Worm (Caenorhabditis elegans) whole organism, L3 larva: ENCODE data around the gene rer-1.

Experiments
- ama-1 ChIP-seq: fragments of 150-350 bp; optimal IDR thresholded peaks from 2 replicates; lab custom pipeline; 2018
- ceh-16 ChIP-seq: sonication (generic microtip); optimal IDR thresholded peaks from 2 replicates; lab custom pipeline; 2017; ENCODE audit warnings: missing biosample characterization, missing genetic modification characterization
- ceh-9 ChIP-seq: sonication (generic microtip); optimal IDR thresholded peaks from 2 replicates; lab custom pipeline; 2018; ENCODE audit warnings: missing biosample characterization, missing genetic modification characterization
- daf-12 ChIP-seq: fragments of 150-350 bp; optimal IDR thresholded peaks from 2 replicates; lab custom pipeline; 2014; ENCODE audit warnings: missing biosample characterization, missing genetic modification reagents, missing genetic modification characterization
- egl-27 ChIP-seq: sonication (generic microtip); optimal IDR thresholded peaks from 4 replicates; lab custom pipeline; 2017; ENCODE audit warnings: missing biosample characterization, missing genetic modification reagents, missing genetic modification characterization
- egl-5 ChIP-seq: fragments of 150-350 bp; optimal IDR thresholded peaks from 2 replicates; lab custom pipeline; 2017; ENCODE audit warnings: missing biosample characterization, missing genetic modification reagents, missing genetic modification characterization, inconsistent platforms
- elt-1 ChIP-seq: fragments of 150-350 bp; optimal IDR thresholded peaks from 2 replicates; lab custom pipeline; 2014; ENCODE audit warnings: missing biosample characterization, missing genetic modification characterization
- elt-3 ChIP-seq, 3 experiments: fragments of 150-350 bp in 1 of 3; sonication (generic microtip) in 2 of 3; optimal IDR thresholded peaks; 2 replicates in 2 of 3; 4 replicates in 1 of 3; lab custom pipeline; 2014 to 2017; ENCODE audit warnings: missing biosample characterization in 3 of 3, missing genetic modification characterization in 3 of 3
- fkh-10 ChIP-seq: sonication (generic microtip); optimal IDR thresholded peaks from 2 replicates; lab custom pipeline; 2017; ENCODE audit warnings: missing biosample characterization, missing genetic modification reagents, missing genetic modification characterization
- fkh-2 ChIP-seq: fragments of 150-350 bp; optimal IDR thresholded peaks from 2 replicates; lab custom pipeline; 2014; ENCODE audit warnings: missing biosample characterization, missing genetic modification reagents, missing genetic modification characterization
- fos-1 ChIP-seq: fragments of 150-350 bp; optimal IDR thresholded peaks from 2 replicates; lab custom pipeline; 2014; ENCODE audit warnings: missing biosample characterization, missing genetic modification characterization
- jun-1 ChIP-seq: fragments of 150-350 bp; optimal IDR thresholded peaks from 2 replicates; lab custom pipeline; 2014; ENCODE audit warnings: missing biosample characterization, missing genetic modification reagents, missing genetic modification characterization
- lin-15B ChIP-seq: fragments of 150-350 bp; optimal IDR thresholded peaks from 2 replicates; lab custom pipeline; 2014; ENCODE audit warnings: missing biosample characterization, missing genetic modification characterization
- lin-39 ChIP-seq: fragments of 150-350 bp; optimal IDR thresholded peaks from 2 replicates; lab custom pipeline; 2018; ENCODE audit warnings: missing biosample characterization, missing genetic modification reagents, missing genetic modification characterization
- lsy-12 ChIP-seq: sonication (generic microtip); optimal IDR thresholded peaks from 2 replicates; lab custom pipeline; 2016; ENCODE audit warnings: mild to moderate bottlenecking, missing genetic modification characterization, missing compliant biosample characterization
- mdl-1 ChIP-seq: fragments of 150-350 bp; optimal IDR thresholded peaks from 2 replicates; lab custom pipeline; 2014; ENCODE audit warnings: missing biosample characterization, missing genetic modification characterization
- mml-1 ChIP-seq: fragments of 150-350 bp; sonication (generic microtip); optimal IDR thresholded peaks from 3 replicates; lab custom pipeline; 2014; ENCODE audit warnings: missing biosample characterization, missing genetic modification characterization
- nfya-1 ChIP-seq: sonication (generic microtip); optimal IDR thresholded peaks from 2 replicates; lab custom pipeline; 2017; ENCODE audit warnings: missing genetic modification characterization, mild to moderate bottlenecking, missing compliant biosample characterization, antibody characterized with exemption, moderate library complexity; ENCODE audit not compliant: insufficient read depth
- nhr-23 ChIP-seq: fragments of 150-350 bp; optimal IDR thresholded peaks from 2 replicates; lab custom pipeline; 2014; ENCODE audit warnings: missing biosample characterization, missing genetic modification reagents, missing genetic modification characterization
- nhr-25 ChIP-seq: sonication (generic microtip); optimal IDR thresholded peaks from 2 replicates; lab custom pipeline; 2017; ENCODE audit warnings: missing biosample characterization, missing genetic modification characterization
- nhr-43 ChIP-seq: sonication (generic microtip); optimal IDR thresholded peaks from 2 replicates; lab custom pipeline; 2016; ENCODE audit warnings: mild to moderate bottlenecking, missing genetic modification characterization, missing compliant biosample characterization; ENCODE audit not compliant: poor library complexity, severe bottlenecking
- pqm-1 ChIP-seq: fragments of 150-350 bp; optimal IDR thresholded peaks from 2 replicates; lab custom pipeline; 2017; ENCODE audit warnings: missing biosample characterization, missing genetic modification characterization, inconsistent platforms
- tbx-2 ChIP-seq: sonication (generic microtip); optimal IDR thresholded peaks from 2 replicates; lab custom pipeline; 2016; ENCODE audit warnings: mild to moderate bottlenecking, missing genetic modification characterization, missing compliant biosample characterization
- unc-39 ChIP-seq: sonication (generic microtip); optimal IDR thresholded peaks from 4 replicates; lab custom pipeline; 2017; ENCODE audit warnings: missing biosample characterization, missing genetic modification characterization
- unc-62 ChIP-seq: fragments of 150-350 bp; sonication (generic microtip); optimal IDR thresholded peaks from 4 replicates; lab custom pipeline; 2014; ENCODE audit warnings: missing biosample characterization, missing genetic modification reagents, missing genetic modification characterization
- zag-1 ChIP-seq: fragments of 150-350 bp; optimal IDR thresholded peaks from 2 replicates; lab custom pipeline; 2014; ENCODE audit warnings: missing biosample characterization, missing genetic modification characterization
- ztf-11 ChIP-seq: fragments of 150-350 bp; optimal IDR thresholded peaks from 2 replicates; lab custom pipeline; 2014; ENCODE audit warnings: missing biosample characterization, missing genetic modification characterization

The rer-1 gene

ce11 chrII:8853238-8853637 is 42.1 kb downstream of the rer-1 start:
- TF ChIP-seq fos-1 (tag; lab: Kevin White, UChicago): no peak
- no peak for TF ChIP-seq unc-39 (tag; lab: Kevin White, UChicago)
- TF ChIP-seq elt-1 (tag; lab: Kevin White, UChicago): peak; percentile 76
- no peak for TF ChIP-seq elt-3 (tag; optimal IDR thresholded peaks at IDR 0.05; lab: Kevin White, UChicago)
- no peak for TF ChIP-seq pqm-1 (tag; lab: Kevin White, UChicago)
- no peak for TF ChIP-seq fkh-2
- TF ChIP-seq mml-1 (tag; lab: Kevin White, UChicago): no peak

ce11 chrII:8853960-8854359 is 42.8 kb downstream of the rer-1 start:
- no peak for TF ChIP-seq ztf-11 (tag; lab: Kevin White, UChicago)
- peak; percentile 73 for TF ChIP-seq nhr-43 (tag; lab: Kevin White, UChicago)
- no peak for TF ChIP-seq unc-39 (tag; lab: Kevin White, UChicago)
- TF ChIP-seq daf-12 (tag; lab: Kevin White, UChicago): no peak
- no peak for TF ChIP-seq ama-1 (lab: Kevin White, UChicago)
- TF ChIP-seq fkh-2: no peak
- TF ChIP-seq tbx-2: no peak
- no peak for TF ChIP-seq ceh-16
- TF ChIP-seq unc-62: peak; percentile 15
- peak; percentile 68 for TF ChIP-seq nhr-25 (tag; lab: Kevin White, UChicago)
- TF ChIP-seq nhr-23 (tag; lab: Kevin White, UChicago): peak; percentile 60
- TF ChIP-seq elt-3 (tag; optimal IDR thresholded peaks at IDR 0.05; lab: Kevin White, UChicago): peak in 1 of 3 experiments; percentile 69
- no peak for TF ChIP-seq jun-1 (tag; lab: Kevin White, UChicago)

ce11 chrII:8854874-8855273 is 43.7 kb downstream of the rer-1 start:
- TF ChIP-seq nhr-25 (tag; lab: Kevin White, UChicago): peak; percentile 24
- TF ChIP-seq zag-1: no peak

- TF ChIP-seq egl-27 (tag; lab: Kevin White, UChicago): no peak
- peak; percentile 23 for TF ChIP-seq nhr-25 (tag; lab: Kevin White, UChicago)
Measured at ce11 chrII:8856524-8856923, 45.4 kb downstream of the rer-1 start.

ce11 chrII:8857074-8857473 is 45.9 kb downstream of the rer-1 start:
- TF ChIP-seq nfya-1 (tag; lab: Kevin White, UChicago): no peak
- TF ChIP-seq lsy-12 (tag; lab: Kevin White, UChicago): no peak
- no peak for TF ChIP-seq elt-3 (tag; optimal IDR thresholded peaks at IDR 0.05; lab: Kevin White, UChicago)
- no peak for TF ChIP-seq ceh-9 (tag; lab: Kevin White, UChicago)
- no peak for TF ChIP-seq egl-27 (tag; lab: Kevin White, UChicago)
- TF ChIP-seq, all 47 proteins: peak for 0

ce11 chrII:8859596-8859995 is 48.4 kb downstream of the rer-1 start, which contains the start of gene snb-6:
Gene snb-6 (minus strand): TSS chrII:8859696.
- TF ChIP-seq elt-1 (tag; lab: Kevin White, UChicago) (no peak), egl-27 (tag; lab: Kevin White, UChicago) (no peak), fkh-2 (no peak), lin-39 (tag; lab: Kevin White, UChicago) (no peak), ztf-11 (tag; lab: Kevin White, UChicago) (no peak), lin-15B (tag; lab: Kevin White, UChicago) (no peak), mdl-1 (no peak), fkh-10 (no peak), nfya-1 (tag; lab: Kevin White, UChicago) (no peak), tbx-2 (no peak), jun-1 (tag; lab: Kevin White, UChicago) (no peak), egl-5 (tag; lab: Kevin White, UChicago) (no peak)
